Worm (Caenorhabditis elegans) whole organism, L2 larva: ENCODE results near the gene T24C2.3.

Experiments used
- C34F6.9 ChIP-seq: fragments of 150-350 bp; optimal IDR thresholded peaks from 2 replicates; lab custom pipeline; 2014; ENCODE audit warnings: missing biosample characterization, missing genetic modification characterization
- F13H6.1 ChIP-seq: sonication (generic microtip); optimal IDR thresholded peaks from 2 replicates; lab custom pipeline; 2016; ENCODE audit warnings: missing genetic modification characterization, missing compliant biosample characterization
- Y55F3AM.14 ChIP-seq: fragments of 200-800 bp; sonication (Bioruptor generic); optimal IDR thresholded peaks from 2 replicates; lab custom pipeline; 2018; ENCODE audit warnings: mild to moderate bottlenecking, missing genetic modification characterization, missing compliant biosample characterization
- ZK546.5 ChIP-seq: sonication (generic microtip); optimal IDR thresholded peaks from 2 replicates; lab custom pipeline; 2017; ENCODE audit warnings: missing biosample characterization, missing genetic modification characterization
- alr-1 ChIP-seq: fragments of 150-350 bp; optimal IDR thresholded peaks from 2 replicates; lab custom pipeline; 2014; ENCODE audit warnings: missing biosample characterization, missing genetic modification characterization
- aly-2 ChIP-seq: fragments of 150-350 bp; optimal IDR thresholded peaks from 2 replicates; lab custom pipeline; 2014; ENCODE audit warnings: missing biosample characterization, missing genetic modification characterization
- ama-1 ChIP-seq: fragments of 150-350 bp; optimal IDR thresholded peaks from 2 replicates; lab custom pipeline; 2018; ENCODE audit warnings: inconsistent platforms
- blmp-1 ChIP-seq: sonication (generic microtip); optimal IDR thresholded peaks from 2 replicates; lab custom pipeline; 2017; ENCODE audit warnings: missing genetic modification characterization, mild to moderate bottlenecking, missing compliant biosample characterization, antibody characterized with exemption, moderate library complexity; ENCODE audit not compliant: insufficient read depth
- ceh-16 ChIP-seq: fragments of 150-350 bp; optimal IDR thresholded peaks from 2 replicates; lab custom pipeline; 2014; ENCODE audit warnings: missing biosample characterization, missing genetic modification characterization
- ceh-82 ChIP-seq: fragments of 150-350 bp; optimal IDR thresholded peaks from 2 replicates; lab custom pipeline; 2014; ENCODE audit warnings: missing biosample characterization, missing genetic modification characterization
- elt-1 ChIP-seq: fragments of 150-350 bp; optimal IDR thresholded peaks from 2 replicates; lab custom pipeline; 2014; ENCODE audit warnings: missing biosample characterization, missing genetic modification characterization
- fos-1 ChIP-seq: fragments of 150-350 bp; optimal IDR thresholded peaks from 2 replicates; lab custom pipeline; 2014; ENCODE audit warnings: missing biosample characterization, missing genetic modification characterization
- lin-13 ChIP-seq: fragments of 150-350 bp; optimal IDR thresholded peaks from 2 replicates; lab custom pipeline; 2014; ENCODE audit warnings: missing biosample characterization, missing genetic modification reagents, missing genetic modification characterization
- lin-39 ChIP-seq: fragments of 150-350 bp; optimal IDR thresholded peaks from 2 replicates; lab custom pipeline; 2014; ENCODE audit warnings: missing biosample characterization, missing genetic modification reagents, missing genetic modification characterization
- lsy-2 ChIP-seq, 2 experiments: fragments of 150-350 bp in 1 of 2; sonication (generic microtip) in 1 of 2; optimal IDR thresholded peaks; 2 replicates each; lab custom pipeline; 2014 to 2017; ENCODE audit warnings: missing biosample characterization in 2 of 2, missing genetic modification characterization in 2 of 2
- mab-5 ChIP-seq: fragments of 150-350 bp; optimal IDR thresholded peaks from 2 replicates; lab custom pipeline; 2014; ENCODE audit warnings: missing biosample characterization, missing genetic modification characterization
- mbf-1 ChIP-seq: sonication (generic microtip); optimal IDR thresholded peaks from 2 replicates; lab custom pipeline; 2017; ENCODE audit warnings: missing biosample characterization, missing genetic modification characterization
- mdl-1 ChIP-seq, 2 experiments: fragments of 150-350 bp in 1 of 2; sonication (generic microtip) in 1 of 2; optimal IDR thresholded peaks; 2 replicates each; lab custom pipeline; 2017; ENCODE audit warnings: missing biosample characterization in 2 of 2, missing genetic modification characterization in 2 of 2
- nhr-10 ChIP-seq: sonication (generic microtip); optimal IDR thresholded peaks from 2 replicates; lab custom pipeline; 2017; ENCODE audit warnings: missing biosample characterization, missing genetic modification characterization
- nhr-12 ChIP-seq: fragments of 150-350 bp; optimal IDR thresholded peaks from 2 replicates; lab custom pipeline; 2014; ENCODE audit warnings: missing biosample characterization, missing genetic modification characterization
- nhr-129 ChIP-seq: fragments of 150-350 bp; optimal IDR thresholded peaks from 2 replicates; lab custom pipeline; 2014; ENCODE audit warnings: missing biosample characterization, missing genetic modification characterization
- nhr-23 ChIP-seq: fragments of 150-350 bp; optimal IDR thresholded peaks from 2 replicates; lab custom pipeline; 2014; ENCODE audit warnings: missing biosample characterization, missing genetic modification reagents, missing genetic modification characterization
- nhr-237 ChIP-seq: fragments of 150-350 bp; optimal IDR thresholded peaks from 2 replicates; lab custom pipeline; 2014; ENCODE audit warnings: missing biosample characterization, missing genetic modification characterization
- nhr-25 ChIP-seq: fragments of 150-350 bp; sonication (generic microtip); optimal IDR thresholded peaks from 3 replicates; lab custom pipeline; 2014; ENCODE audit warnings: missing biosample characterization, missing genetic modification characterization
- nhr-6 ChIP-seq: fragments of 150-350 bp; optimal IDR thresholded peaks from 2 replicates; lab custom pipeline; 2014; ENCODE audit warnings: missing biosample characterization, missing genetic modification characterization
- peb-1 ChIP-seq: fragments of 150-350 bp; optimal IDR thresholded peaks from 2 replicates; lab custom pipeline; 2014; ENCODE audit warnings: missing biosample characterization, missing genetic modification characterization
- skn-1 ChIP-seq: sonication (generic microtip); optimal IDR thresholded peaks from 2 replicates; lab custom pipeline; 2017; ENCODE audit warnings: missing biosample characterization, missing genetic modification characterization
- sma-3 ChIP-seq: sonication (generic microtip); optimal IDR thresholded peaks from 2 replicates; lab custom pipeline; 2016; ENCODE audit warnings: missing genetic modification reagents, missing genetic modification characterization, missing compliant biosample characterization
- sma-9 ChIP-seq, 2 experiments: fragments of 150-350 bp in 1 of 2; sonication (generic microtip) in 1 of 2; optimal IDR thresholded peaks; 2 replicates each; lab custom pipeline; 2014 to 2016; ENCODE audit warnings: missing genetic modification characterization in 2 of 2, mild to moderate bottlenecking in 1 of 2, missing biosample characterization in 1 of 2, missing compliant biosample characterization in 1 of 2, missing genetic modification reagents in 1 of 2, moderate library complexity in 1 of 2
- unc-39 ChIP-seq: fragments of 150-350 bp; optimal IDR thresholded peaks from 2 replicates; lab custom pipeline; 2014; ENCODE audit warnings: missing biosample characterization, missing genetic modification characterization
- unc-55 ChIP-seq: fragments of 150-350 bp; sonication (generic microtip); optimal IDR thresholded peaks from 3 replicates; lab custom pipeline; 2014; ENCODE audit warnings: missing biosample characterization, missing genetic modification reagents, missing genetic modification characterization
- unc-62 ChIP-seq: fragments of 150-350 bp; optimal IDR thresholded peaks from 2 replicates; lab custom pipeline; 2014; ENCODE audit warnings: missing biosample characterization, missing genetic modification reagents, missing genetic modification characterization
- ztf-1 ChIP-seq: fragments of 200-800 bp; sonication (Bioruptor generic); conservative IDR thresholded peaks from 2 replicates; pipeline ENCODE4 v1.3.6; 2022; ENCODE audit warnings: missing genetic modification characterization, missing compliant biosample characterization
- ztf-11 ChIP-seq: sonication (generic microtip); optimal IDR thresholded peaks from 2 replicates; lab custom pipeline; 2017; ENCODE audit warnings: missing biosample characterization, missing genetic modification characterization

The T24C2.3 gene

ce11 chrX:14543224-14543623 lies at the start of gene T24C2.3:
TSS of gene T24C2.3 (plus strand) at chrX:14543524.
- TF ChIP-seq nhr-237 (tag; lab: Kevin White, UChicago) (no peak), ztf-11 (no peak), Y55F3AM.14 (no peak), ceh-16 (tag; lab: Kevin White, UChicago) (no peak), C34F6.9 (tag; lab: Kevin White, UChicago) (no peak), ztf-1 (GFP tag; lab: Robert Waterston, UW) (no peak)

ce11 chrX:14495075-14495474 lies 48.2 kb upstream of the T24C2.3 start:
- TF ChIP-seq unc-62 (GFP tag; lab: Kevin White, UChicago) (no peak), aly-2 (tag; lab: Kevin White, UChicago) (no peak), peb-1 (tag; lab: Kevin White, UChicago) (no peak), sma-3 (GFP tag; lab: Kevin White, UChicago) (no peak), lin-13 (GFP tag; lab: Kevin White, UChicago) (no peak), unc-55 (no peak), nhr-129 (peak; percentile 15), lsy-2 (tag; optimal IDR thresholded peaks at IDR 0.05; lab: Kevin White, UChicago) (no peak), ZK546.5 (tag; lab: Kevin White, UChicago) (no peak), nhr-6 (tag; lab: Kevin White, UChicago) (no peak), nhr-12 (tag; lab: Kevin White, UChicago) (no peak), Y55F3AM.14 (no peak), F13H6.1 (tag; lab: Kevin White, UChicago) (no peak), C34F6.9 (tag; lab: Kevin White, UChicago) (peak; percentile 7)
- TF ChIP-seq, all 48 proteins: peak for 2

- TF ChIP-seq nhr-12 (tag; lab: Kevin White, UChicago), result no peak
- TF ChIP-seq mab-5 (tag; lab: Kevin White, UChicago), result no peak
- no peak for TF ChIP-seq ceh-82
- no peak for TF ChIP-seq mdl-1 (tag; optimal IDR thresholded peaks at IDR 0.05; lab: Kevin White, UChicago)
- no peak for TF ChIP-seq Y55F3AM.14
- TF ChIP-seq ama-1 (lab: Kevin White, UChicago), result no peak
- no peak for TF ChIP-seq nhr-237 (tag; lab: Kevin White, UChicago)
- no peak for TF ChIP-seq mbf-1 (tag; lab: Kevin White, UChicago)
- TF ChIP-seq nhr-23 (tag; lab: Kevin White, UChicago), result no peak
- no peak for TF ChIP-seq unc-62 (GFP tag; lab: Kevin White, UChicago)
- no peak for TF ChIP-seq lin-39 (tag; lab: Kevin White, UChicago)
- TF ChIP-seq ZK546.5 (tag; lab: Kevin White, UChicago), result no peak
- no peak for TF ChIP-seq nhr-25 (tag; lab: Kevin White, UChicago)
- TF ChIP-seq peb-1 (tag; lab: Kevin White, UChicago), result no peak
- TF ChIP-seq nhr-10 (tag; lab: Kevin White, UChicago), result no peak
These were observed 47.5 kb upstream of the T24C2.3 start, which contains the start of gene ztf-14 for ce11 chrX:14495785-14496184. TSS of gene ztf-14 (plus strand) at chrX:14496085.

ce11 chrX:14496545-14496944 lies 46.8 kb upstream of the T24C2.3 start:
- TF ChIP-seq blmp-1 (no peak), sma-9 (GFP tag; optimal IDR thresholded peaks at IDR 0.05; lab: Kevin White, UChicago) (peak; percentile 49), sma-9 (tag; optimal IDR thresholded peaks at IDR 0.05; lab: Kevin White, UChicago) (no peak), nhr-129 (peak; percentile 20), fos-1 (tag; lab: Kevin White, UChicago) (no peak), elt-1 (tag; lab: Kevin White, UChicago) (no peak), lsy-2 (tag; optimal IDR thresholded peaks at IDR 0.05; lab: Kevin White, UChicago) (peak in 1 of 2 experiments; percentile 35)
- TF ChIP-seq, all 48 proteins: peak for 3

ce11 chrX:14499830-14500409 lies 43.4 kb upstream of the T24C2.3 start:
- TF ChIP-seq unc-39 (tag; lab: Kevin White, UChicago), result no peak
- no peak for TF ChIP-seq skn-1 (tag; lab: Kevin White, UChicago)
- no peak for TF ChIP-seq alr-1 (tag; lab: Kevin White, UChicago)
- TF ChIP-seq sma-9 (GFP tag; optimal IDR thresholded peaks at IDR 0.05; lab: Kevin White, UChicago), result peak; percentile 57
- no peak for TF ChIP-seq sma-9 (tag; optimal IDR thresholded peaks at IDR 0.05; lab: Kevin White, UChicago)
